Worm (Caenorhabditis elegans) whole organism, mixed stage, embryonic: ENCODE data around the gene ugt-55.

Experiments
- elt-1 ChIP-seq: sonication (generic microtip); optimal IDR thresholded peaks from 2 replicates; lab custom pipeline; 2017; ENCODE audit warnings: missing genetic modification characterization, mild to moderate bottlenecking, missing compliant biosample characterization, antibody characterized with exemption, moderate library complexity, borderline replicate concordance; ENCODE audit not compliant: insufficient read depth
- elt-3 ChIP-seq: fragments of 150-350 bp; optimal IDR thresholded peaks from 2 replicates; lab custom pipeline; 2014; ENCODE audit warnings: missing biosample characterization, missing genetic modification characterization
- lin-13 ChIP-seq: fragments of 150-350 bp; optimal IDR thresholded peaks from 2 replicates; lab custom pipeline; 2014; ENCODE audit warnings: missing biosample characterization, missing genetic modification characterization
- mep-1 ChIP-seq: fragments of 150-350 bp; optimal IDR thresholded peaks from 2 replicates; lab custom pipeline; 2017; ENCODE audit warnings: missing biosample characterization, missing genetic modification reagents, missing genetic modification characterization, inconsistent platforms
- nhr-2 ChIP-seq: fragments of 150-350 bp; optimal IDR thresholded peaks from 2 replicates; lab custom pipeline; 2014; ENCODE audit warnings: missing biosample characterization, missing genetic modification characterization
- nhr-237 ChIP-seq: fragments of 150-350 bp; optimal IDR thresholded peaks from 2 replicates; lab custom pipeline; 2014; ENCODE audit warnings: missing biosample characterization, missing genetic modification characterization
- nhr-28 ChIP-seq: fragments of 150-350 bp; optimal IDR thresholded peaks from 2 replicates; lab custom pipeline; 2014; ENCODE audit warnings: missing biosample characterization, missing genetic modification characterization
- pha-4 ChIP-seq: fragments of 150-350 bp; optimal IDR thresholded peaks from 2 replicates; lab custom pipeline; 2018; ENCODE audit warnings: missing biosample characterization, missing genetic modification reagents, missing genetic modification characterization
- sptf-1 ChIP-seq: sonication (generic microtip); optimal IDR thresholded peaks from 2 replicates; lab custom pipeline; 2017; ENCODE audit warnings: mild to moderate bottlenecking, missing genetic modification characterization, moderate library complexity, missing compliant biosample characterization
- unc-120 ChIP-seq: sonication (generic microtip); optimal IDR thresholded peaks from 2 replicates; lab custom pipeline; 2017; ENCODE audit warnings: missing genetic modification characterization, missing compliant biosample characterization; ENCODE audit not compliant: poor library complexity, severe bottlenecking
- unc-39 ChIP-seq: fragments of 150-350 bp; optimal IDR thresholded peaks from 2 replicates; lab custom pipeline; 2014; ENCODE audit warnings: missing biosample characterization, missing genetic modification characterization
- unc-62 ChIP-seq: fragments of 150-350 bp; optimal IDR thresholded peaks from 2 replicates; lab custom pipeline; 2014; ENCODE audit warnings: missing biosample characterization, missing genetic modification reagents, missing genetic modification characterization

ce11 chrV:12252272-12252671, 4.2 kb upstream of the ugt-55 start, which contains the start of gene lrx-1:
- TF ChIP-seq nhr-2 (no peak), unc-62 (GFP tag; lab: Kevin White, UChicago) (no peak), elt-1 (tag; lab: Kevin White, UChicago) (no peak), nhr-28 (no peak), unc-120 (tag; lab: Kevin White, UChicago) (no peak), nhr-237 (tag; lab: Kevin White, UChicago) (no peak), lin-13 (tag; lab: Kevin White, UChicago) (no peak), mep-1 (no peak), unc-39 (tag; lab: Kevin White, UChicago) (no peak), sptf-1 (tag; lab: Kevin White, UChicago) (no peak), elt-3 (tag; lab: Kevin White, UChicago) (no peak), pha-4 (no peak)
